Fruit fly (Drosophila melanogaster): ENCODE measurements around the gene Best2.

DNA sequence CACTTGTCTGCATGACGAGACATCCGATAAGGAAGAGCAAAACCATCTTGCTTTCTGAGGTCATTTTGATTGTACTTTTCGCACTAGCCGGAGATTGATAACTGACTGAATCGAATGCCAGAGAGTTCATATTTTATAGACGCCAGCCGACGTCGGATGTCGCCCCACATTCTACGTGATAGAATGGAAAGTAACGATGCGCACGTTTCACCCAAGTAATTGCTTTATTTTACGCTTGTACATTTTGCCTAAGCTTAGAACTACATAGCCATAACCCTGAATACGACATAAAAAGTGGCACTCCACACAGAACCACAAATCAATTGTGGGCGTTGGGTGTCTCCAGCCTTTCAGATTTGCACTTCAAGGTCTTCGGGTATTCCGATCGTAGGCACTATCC is 24.2 kb downstream of the Best2 start, which contains the start of gene CG13299:
- no peak for TF ChIP-seq psq (optimal IDR thresholded peaks at IDR 0.05)
- no peak for TF ChIP-seq h (optimal IDR thresholded peaks at IDR 0.05)
- no peak for TF ChIP-seq Sin3A (optimal IDR thresholded peaks at IDR 0.05)
- no peak for TF ChIP-seq ttk (optimal IDR thresholded peaks at IDR 0.05)
- TF ChIP-seq Myc (optimal IDR thresholded peaks at IDR 0.05) = no peak
- TF ChIP-seq insv (optimal IDR thresholded peaks at IDR 0.05) = no peak

All from Kc167 (cell line).